Fruit fly (Drosophila melanogaster) whole organism, prepupa: ENCODE data around the gene CG11892.

ENCODE experiments used
- Blimp-1 ChIP-seq: fragments of 200-800 bp; sonication (Bioruptor generic); optimal IDR thresholded peaks from 3 replicates; lab custom pipeline; 2017; ENCODE audit warnings: missing biosample characterization, missing genetic modification characterization, mild to moderate bottlenecking, moderate library complexity, missing genetic modification reagents
- CG6808 ChIP-seq: fragments of 200-800 bp; sonication (Bioruptor generic); optimal IDR thresholded peaks from 3 replicates; lab custom pipeline; 2017; ENCODE audit warnings: missing biosample characterization, missing genetic modification characterization, mild to moderate bottlenecking, moderate library complexity, missing genetic modification reagents
- CG8319 ChIP-seq: fragments of 200-800 bp; sonication (Bioruptor generic); optimal IDR thresholded peaks from 3 replicates; lab custom pipeline; 2016; ENCODE audit warnings: missing biosample characterization, missing genetic modification characterization
- Smox ChIP-seq: fragments of 200-800 bp; sonication (Bioruptor generic); optimal IDR thresholded peaks from 3 replicates; lab custom pipeline; 2016; ENCODE audit warnings: missing biosample characterization, missing genetic modification characterization
- fkh ChIP-seq: fragments of 200-800 bp; sonication (Bioruptor generic); optimal IDR thresholded peaks from 3 replicates; lab custom pipeline; 2017; ENCODE audit warnings: missing biosample characterization, mild to moderate bottlenecking, missing genetic modification characterization, moderate library complexity
- pdm3 ChIP-seq: fragments of 200-800 bp; sonication (Bioruptor generic); optimal IDR thresholded peaks from 3 replicates; lab custom pipeline; 2016; ENCODE audit warnings: missing biosample characterization, missing genetic modification characterization

dm6 chr3R:25269909-25270308 lies 11.4 kb upstream of the CG11892 start, which contains the start of the genes CG11889 and CG11891:
- TF ChIP-seq Blimp-1 (GFP tag; lab: Kevin White, UChicago) (no peak), pdm3 (GFP tag; lab: Kevin White, UChicago) (no peak), fkh (GFP tag; lab: Kevin White, UChicago) (no peak), CG8319 (no peak), Smox (no peak), CG6808 (GFP tag; lab: Kevin White, UChicago) (no peak)
